Worm (Caenorhabditis elegans): ENCODE measurements around the gene H20J04.7.

H20J04.7 gene

DNA sequence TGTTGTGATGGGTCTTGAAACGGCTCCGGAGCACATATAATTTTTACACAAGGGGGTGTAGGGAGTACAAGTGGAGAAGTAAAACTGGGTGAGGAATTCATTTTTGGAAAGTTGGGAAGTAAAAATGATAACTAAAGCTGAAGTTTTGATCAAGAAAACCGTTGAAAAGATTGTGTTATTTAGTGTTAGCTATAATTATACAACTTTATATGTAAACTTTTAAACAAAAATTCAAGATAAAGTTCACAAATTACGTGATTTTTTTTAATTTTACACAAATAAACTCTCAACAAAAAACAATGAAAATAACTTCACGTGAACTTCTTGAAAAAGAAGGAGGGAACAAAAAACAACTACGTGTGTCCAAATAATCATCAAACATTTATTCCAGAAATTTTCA, at the start of gene H20J04.7, which contains the start of gene H20J04.1:
H20J04.7 (minus strand) TSS at position 101 of the 400 bp plus-strand sequence.
H20J04.1 (plus strand) TSS at position 397 of the 400 bp plus-strand sequence.
- no peak for TF ChIP-seq B0310.2 (tag; optimal IDR thresholded peaks at IDR 0.05)
- TF ChIP-seq tra-4 (tag; optimal IDR thresholded peaks at IDR 0.05), result no peak
- no peak for TF ChIP-seq ama-1 (optimal IDR thresholded peaks at IDR 0.05)
- no peak for TF ChIP-seq F13C5.2 (tag; optimal IDR thresholded peaks at IDR 0.05)
- no peak for TF ChIP-seq hmbx-1 (tag; optimal IDR thresholded peaks at IDR 0.05)
- no peak for TF ChIP-seq hnd-1 (tag; optimal IDR thresholded peaks at IDR 0.05)
- TF ChIP-seq sea-1 (GFP tag; conservative IDR thresholded peaks at IDR 0.05), result no peak
- no peak for TF ChIP-seq aly-1 (tag; optimal IDR thresholded peaks at IDR 0.05)
- TF ChIP-seq ceh-13 (GFP tag; optimal IDR thresholded peaks at IDR 0.05), result no peak
- TF ChIP-seq ets-7 (tag; optimal IDR thresholded peaks at IDR 0.05), result no peak

DNA sequence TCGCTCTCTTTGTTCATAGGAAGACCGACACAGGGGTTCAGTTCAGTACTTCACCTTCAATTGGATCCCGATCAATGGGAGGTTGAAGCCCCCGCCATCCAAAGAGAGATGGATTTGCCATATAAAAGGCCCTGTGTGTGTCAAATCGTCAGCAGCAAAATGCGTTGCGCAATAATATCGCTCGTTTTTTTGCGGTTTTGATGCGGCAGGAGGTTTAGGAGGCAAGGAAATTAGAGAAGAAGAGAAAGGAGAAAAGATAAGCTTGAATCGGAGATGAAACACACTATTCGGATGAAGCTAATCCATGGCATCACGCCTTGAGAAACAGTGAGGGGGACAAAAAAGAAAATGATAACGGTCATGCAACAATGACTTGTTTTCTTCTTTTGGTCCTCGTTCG, 39.3 kb upstream of the H20J04.7 start:
- TF ChIP-seq tra-4 (tag; optimal IDR thresholded peaks at IDR 0.05) (no peak), aly-1 (tag; optimal IDR thresholded peaks at IDR 0.05) (no peak), tbx-37 (GFP tag; conservative IDR thresholded peaks at IDR 0.05) (no peak), hmbx-1 (tag; optimal IDR thresholded peaks at IDR 0.05) (no peak), ceh-13 (GFP tag; optimal IDR thresholded peaks at IDR 0.05) (no peak), hnd-1 (tag; optimal IDR thresholded peaks at IDR 0.05) (no peak), B0310.2 (tag; optimal IDR thresholded peaks at IDR 0.05) (no peak), F13C5.2 (tag; optimal IDR thresholded peaks at IDR 0.05) (no peak), ets-7 (tag; optimal IDR thresholded peaks at IDR 0.05) (no peak), hmg-4 (GFP tag; optimal IDR thresholded peaks at IDR 0.05) (no peak), scrt-1 (GFP tag; IDR thresholded peaks at IDR 0.05) (no peak), ama-1 (optimal IDR thresholded peaks at IDR 0.05) (no peak), pes-1 (GFP tag; IDR thresholded peaks at IDR 0.05) (no peak), tbx-11 (GFP tag; IDR thresholded peaks at IDR 0.05) (no peak), flt-1 (GFP tag; IDR thresholded peaks at IDR 0.05) (no peak), ceh-36 (tag; optimal IDR thresholded peaks at IDR 0.05) (no peak), sea-1 (GFP tag; conservative IDR thresholded peaks at IDR 0.05) (no peak)

DNA sequence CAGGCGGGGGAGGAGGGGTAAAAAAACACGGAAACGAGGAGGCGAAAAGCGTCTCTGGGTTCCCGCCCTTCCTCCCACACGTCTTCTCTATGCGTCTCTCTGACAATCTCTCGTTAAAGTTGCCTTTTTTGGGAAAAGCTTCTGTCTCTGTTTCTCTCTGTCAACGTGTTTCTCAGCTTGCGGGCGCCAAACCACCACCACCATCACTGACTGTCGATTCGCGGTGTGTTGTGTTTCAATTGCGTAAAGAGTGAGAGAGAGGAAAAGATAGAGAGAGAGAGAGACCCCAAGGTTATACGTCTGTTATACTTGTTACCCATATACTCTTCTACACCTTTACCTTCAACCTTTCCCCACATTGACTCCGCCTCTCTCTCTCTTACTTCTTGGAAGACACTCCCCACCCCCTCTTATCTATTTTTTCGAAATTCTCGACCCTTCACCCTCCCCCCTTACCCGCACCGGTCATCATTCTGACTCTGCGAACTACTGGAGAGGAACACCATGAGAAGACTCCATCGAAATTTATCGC, 37.5 kb upstream of the H20J04.7 start, which contains the start of gene mlt-7:
mlt-7 (plus strand) TSS at position 482 of the 532 bp plus-strand sequence.
- no peak for TF ChIP-seq ceh-13 (GFP tag; optimal IDR thresholded peaks at IDR 0.05)
- no peak for TF ChIP-seq ama-1 (optimal IDR thresholded peaks at IDR 0.05)
- no peak for TF ChIP-seq pes-1 (GFP tag; IDR thresholded peaks at IDR 0.05)

DNA sequence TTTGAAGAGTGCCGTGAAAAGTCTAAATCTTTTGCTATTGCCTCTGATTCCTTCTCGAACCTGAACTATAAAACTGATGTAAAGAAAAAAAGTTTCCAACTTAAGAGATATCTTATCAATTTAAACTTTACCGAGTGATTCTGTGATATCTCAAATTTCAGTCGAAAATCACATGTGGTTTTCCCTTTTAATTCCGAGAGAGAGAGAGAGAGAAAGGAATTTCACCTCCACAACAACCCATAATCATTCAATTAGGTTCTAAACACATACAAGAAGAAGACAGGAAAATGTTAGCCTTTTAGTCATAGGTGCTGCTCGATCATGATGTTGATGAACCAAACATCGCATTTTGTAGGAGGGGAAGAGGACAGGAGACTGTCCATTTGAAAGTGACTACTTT, 36.0 kb upstream of the H20J04.7 start:
- no peak for TF ChIP-seq ceh-36 (tag; optimal IDR thresholded peaks at IDR 0.05)
- TF ChIP-seq ceh-13 (GFP tag; optimal IDR thresholded peaks at IDR 0.05), result no peak
- no peak for TF ChIP-seq F13C5.2 (tag; optimal IDR thresholded peaks at IDR 0.05)

DNA sequence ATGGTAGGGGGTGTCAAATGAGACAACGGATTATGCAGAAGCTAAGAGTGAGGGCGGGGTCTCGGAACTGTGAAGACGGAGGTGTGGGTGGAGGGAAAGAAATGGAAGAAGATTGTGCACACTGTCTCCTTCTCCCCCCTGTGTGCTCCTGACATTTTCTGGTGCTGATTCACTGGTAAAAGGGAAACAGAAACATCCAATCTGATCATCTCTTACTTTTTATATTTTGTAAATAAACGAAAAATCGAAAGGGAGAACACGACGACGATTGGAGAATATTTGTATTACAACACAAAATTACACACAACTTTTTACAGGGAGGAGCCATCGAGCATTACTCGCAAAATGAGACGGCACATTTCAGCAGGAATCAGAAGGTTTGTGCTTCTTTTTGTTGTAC, 28.2 kb upstream of the H20J04.7 start, which contains the start of gene fkh-6:
fkh-6 (minus strand) TSS at position 101 of the 400 bp plus-strand sequence.
- TF ChIP-seq hmg-4 (GFP tag; optimal IDR thresholded peaks at IDR 0.05) (no peak), ama-1 (optimal IDR thresholded peaks at IDR 0.05) (no peak), tbx-11 (GFP tag; IDR thresholded peaks at IDR 0.05) (no peak), tbx-37 (GFP tag; conservative IDR thresholded peaks at IDR 0.05) (no peak), aly-1 (tag; optimal IDR thresholded peaks at IDR 0.05) (no peak), B0310.2 (tag; optimal IDR thresholded peaks at IDR 0.05) (no peak), scrt-1 (GFP tag; IDR thresholded peaks at IDR 0.05) (no peak), F13C5.2 (tag; optimal IDR thresholded peaks at IDR 0.05) (no peak), hmbx-1 (tag; optimal IDR thresholded peaks at IDR 0.05) (no peak), ceh-36 (tag; optimal IDR thresholded peaks at IDR 0.05) (no peak), flt-1 (GFP tag; IDR thresholded peaks at IDR 0.05) (no peak), pes-1 (GFP tag; IDR thresholded peaks at IDR 0.05) (no peak)

DNA sequence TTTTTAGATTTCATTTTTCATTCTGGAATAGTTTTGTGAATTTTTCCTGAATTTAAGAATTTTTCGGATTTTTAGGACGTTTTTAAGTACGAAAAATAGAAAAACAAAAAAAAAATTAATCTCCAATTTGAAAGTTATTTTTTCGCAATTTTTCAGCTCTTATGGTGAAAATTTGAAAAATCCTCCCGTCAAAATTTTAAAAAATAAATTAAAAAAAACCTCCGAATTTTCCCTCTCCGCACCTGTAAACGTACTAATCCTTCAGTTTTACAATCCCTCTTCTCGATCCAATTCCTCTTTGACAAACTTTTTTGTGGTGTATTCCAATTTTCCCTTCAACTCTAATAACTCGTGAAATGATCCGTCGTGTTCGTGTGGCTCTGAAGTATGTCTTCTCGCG, 23.1 kb upstream of the H20J04.7 start, which contains the start of gene B0286.1:
B0286.1 (plus strand) TSS at position 301 of the 400 bp plus-strand sequence.
- TF ChIP-seq flt-1 (GFP tag; IDR thresholded peaks at IDR 0.05), result no peak
- no peak for TF ChIP-seq pes-1 (GFP tag; IDR thresholded peaks at IDR 0.05)
- TF ChIP-seq F13C5.2 (tag; optimal IDR thresholded peaks at IDR 0.05), result no peak
- TF ChIP-seq scrt-1 (GFP tag; IDR thresholded peaks at IDR 0.05), result no peak
- no peak for TF ChIP-seq tra-4 (tag; optimal IDR thresholded peaks at IDR 0.05)
- no peak for TF ChIP-seq ama-1 (optimal IDR thresholded peaks at IDR 0.05)
- TF ChIP-seq ceh-36 (tag; optimal IDR thresholded peaks at IDR 0.05), result no peak
- no peak for TF ChIP-seq B0310.2 (tag; optimal IDR thresholded peaks at IDR 0.05)
- TF ChIP-seq aly-1 (tag; optimal IDR thresholded peaks at IDR 0.05), result no peak
- TF ChIP-seq hmg-4 (GFP tag; optimal IDR thresholded peaks at IDR 0.05), result no peak
- TF ChIP-seq hnd-1 (tag; optimal IDR thresholded peaks at IDR 0.05), result no peak
- TF ChIP-seq ets-7 (tag; optimal IDR thresholded peaks at IDR 0.05), result no peak
- no peak for TF ChIP-seq sea-1 (GFP tag; conservative IDR thresholded peaks at IDR 0.05)
- no peak for TF ChIP-seq ceh-13 (GFP tag; optimal IDR thresholded peaks at IDR 0.05)
- no peak for TF ChIP-seq tbx-37 (GFP tag; conservative IDR thresholded peaks at IDR 0.05)
- no peak for TF ChIP-seq tbx-11 (GFP tag; IDR thresholded peaks at IDR 0.05)
- TF ChIP-seq hmbx-1 (tag; optimal IDR thresholded peaks at IDR 0.05), result no peak

DNA sequence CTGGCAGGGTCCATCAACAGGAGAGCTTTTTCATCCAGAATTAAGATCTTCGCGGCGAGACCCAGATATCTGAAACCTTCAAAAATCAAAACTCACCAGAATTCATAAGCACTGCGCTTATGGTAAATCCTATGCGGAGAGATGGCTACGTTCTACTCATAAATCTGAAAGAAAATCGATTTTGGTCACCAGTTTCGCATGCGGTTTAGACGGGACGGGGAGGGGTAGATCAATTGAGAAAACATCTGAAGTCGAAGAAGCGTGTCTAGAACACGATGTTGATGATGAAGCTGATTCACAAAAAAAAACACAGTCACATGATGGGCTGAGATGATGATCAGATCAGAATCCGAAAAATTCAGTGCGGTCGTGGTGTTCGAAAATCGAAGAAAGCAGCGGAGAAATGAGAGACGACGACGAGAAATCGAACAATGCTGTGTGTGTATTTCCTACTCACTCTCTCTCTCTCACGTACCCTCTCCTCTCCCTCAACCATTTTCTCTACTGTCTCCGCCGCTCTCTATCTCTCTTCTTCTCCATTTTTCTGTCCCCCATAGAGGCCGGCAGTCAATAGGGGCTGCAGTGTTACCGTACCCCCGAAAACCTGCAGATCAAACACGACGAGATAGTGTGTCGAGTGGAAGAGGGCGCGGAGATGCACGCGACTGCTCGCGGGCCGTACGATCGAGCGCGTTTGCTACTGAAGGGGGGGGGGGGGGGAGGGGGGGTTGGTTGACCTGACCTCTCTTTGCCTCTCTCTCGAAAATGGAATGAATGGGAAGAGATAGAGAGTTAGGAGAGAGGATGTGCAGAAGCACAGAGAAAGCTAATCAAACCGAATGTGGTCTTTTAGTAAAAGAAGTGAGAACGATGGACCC, 21.4 kb upstream of the H20J04.7 start, which contains the start of gene ntl-2:
ntl-2 (minus strand) TSS at position 171 of the 878 bp plus-strand sequence.
- peak; percentile 75 for TF ChIP-seq F13C5.2 (tag; optimal IDR thresholded peaks at IDR 0.05)
- TF ChIP-seq hnd-1 (tag; optimal IDR thresholded peaks at IDR 0.05), result no peak
- TF ChIP-seq hmg-4 (GFP tag; optimal IDR thresholded peaks at IDR 0.05), result peak; percentile 93
- TF ChIP-seq ceh-36 (tag; optimal IDR thresholded peaks at IDR 0.05), result peak; percentile 67
- TF ChIP-seq ceh-13 (GFP tag; optimal IDR thresholded peaks at IDR 0.05), result peak; percentile 16
- TF ChIP-seq tra-4 (tag; optimal IDR thresholded peaks at IDR 0.05), result no peak
- peak; percentile 66 for TF ChIP-seq pes-1 (GFP tag; IDR thresholded peaks at IDR 0.05)
- TF ChIP-seq flt-1 (GFP tag; IDR thresholded peaks at IDR 0.05), result peak; percentile 29; the same call in 1 of the 2 replicates
- no peak for TF ChIP-seq hmbx-1 (tag; optimal IDR thresholded peaks at IDR 0.05)
- TF ChIP-seq sea-1 (GFP tag; conservative IDR thresholded peaks at IDR 0.05), result 0 out of 2 replicates have a peak, but pooled peaks have one; percentile 58
- TF ChIP-seq B0310.2 (tag; optimal IDR thresholded peaks at IDR 0.05), result peak; percentile 55
- TF ChIP-seq aly-1 (tag; optimal IDR thresholded peaks at IDR 0.05), result no peak
- no peak for TF ChIP-seq scrt-1 (GFP tag; IDR thresholded peaks at IDR 0.05)
- peak; percentile 44; the same call in 1 of the 2 replicates for TF ChIP-seq tbx-11 (GFP tag; IDR thresholded peaks at IDR 0.05)
